Fruit fly (Drosophila melanogaster) whole organism, embryonic: ENCODE measurements around the gene CG9288.
A peak's percentile ranks its signal among the peaks of the same experiment; 100 is the strongest.

Source experiments
- BtbVII ChIP-seq: fragments of 200-800 bp; sonication (Bioruptor generic); optimal IDR thresholded peaks from 3 replicates; lab custom pipeline; 2017; ENCODE audit warnings: missing biosample characterization, mild to moderate bottlenecking, missing genetic modification characterization
- CG11398 ChIP-seq: fragments of 200-800 bp; sonication (Bioruptor generic); optimal IDR thresholded peaks from 2 replicates; lab custom pipeline; 2016; ENCODE audit warnings: missing biosample characterization, missing genetic modification characterization
- CG12071 ChIP-seq: fragments of 200-800 bp; sonication (Bioruptor generic); optimal IDR thresholded peaks from 3 replicates; lab custom pipeline; 2018; ENCODE audit warnings: missing biosample characterization, mild to moderate bottlenecking, missing genetic modification characterization
- CG12236 ChIP-seq: fragments of 200-800 bp; sonication (Bioruptor generic); optimal IDR thresholded peaks from 2 replicates; lab custom pipeline; 2016; ENCODE audit warnings: missing biosample characterization, missing genetic modification characterization
- CG13123 ChIP-seq: fragments of 200-800 bp; sonication (Bioruptor generic); optimal IDR thresholded peaks from 2 replicates; lab custom pipeline; 2016; ENCODE audit warnings: missing biosample characterization, missing genetic modification characterization
- CG13424 ChIP-seq: fragments of 200-800 bp; sonication (Bioruptor generic); optimal IDR thresholded peaks from 2 replicates; lab custom pipeline; 2019; ENCODE audit warnings: missing biosample characterization, mild to moderate bottlenecking, missing genetic modification characterization, moderate library complexity
- CG13894 ChIP-seq: fragments of 200-800 bp; sonication (Bioruptor generic); optimal IDR thresholded peaks from 3 replicates; lab custom pipeline; 2018; ENCODE audit warnings: missing biosample characterization, mild to moderate bottlenecking, missing genetic modification characterization, moderate library complexity
- CG17912 ChIP-seq: fragments of 200-800 bp; sonication (Bioruptor generic); optimal IDR thresholded peaks from 2 replicates; lab custom pipeline; 2018; ENCODE audit warnings: missing biosample characterization, mild to moderate bottlenecking, missing genetic modification characterization
- CG1832 ChIP-seq: fragments of 200-800 bp; sonication (Bioruptor generic); optimal IDR thresholded peaks from 2 replicates; lab custom pipeline; 2017; ENCODE audit warnings: missing biosample characterization, mild to moderate bottlenecking, missing genetic modification characterization, inconsistent platforms
- CG2116 ChIP-seq: fragments of 200-800 bp; sonication (Bioruptor generic); optimal IDR thresholded peaks from 3 replicates; lab custom pipeline; 2018; ENCODE audit warnings: missing biosample characterization, mild to moderate bottlenecking, missing genetic modification characterization
- CG31441 ChIP-seq: fragments of 200-800 bp; sonication (Bioruptor generic); IDR thresholded peaks from 2 replicates; pipeline ENCODE4 v1.3.6; 2022; ENCODE audit warnings: missing biosample characterization, missing genetic modification characterization
- CG34376 ChIP-seq: fragments of 200-800 bp; sonication (Bioruptor generic); optimal IDR thresholded peaks from 2 replicates; lab custom pipeline; 2018; ENCODE audit warnings: missing biosample characterization, mild to moderate bottlenecking, missing genetic modification characterization
- CG43689 ChIP-seq: fragments of 200-800 bp; sonication (Bioruptor generic); IDR thresholded peaks from 2 replicates; pipeline ENCODE4 v1.3.6; 2022; ENCODE audit warnings: missing biosample characterization, missing genetic modification characterization
- CG6175 ChIP-seq: fragments of 200-800 bp; sonication (Bioruptor generic); IDR thresholded peaks from 3 replicates; pipeline ENCODE4 v1.3.6; 2022; ENCODE audit warnings: missing biosample characterization, missing genetic modification characterization
- CG6683 ChIP-seq: fragments of 200-800 bp; sonication (Bioruptor generic); optimal IDR thresholded peaks from 2 replicates; lab custom pipeline; 2017; ENCODE audit warnings: missing biosample characterization, mild to moderate bottlenecking, missing genetic modification characterization, missing genetic modification reagents
- CG6791 ChIP-seq: fragments of 200-800 bp; sonication (Bioruptor generic); IDR thresholded peaks from 3 replicates; pipeline ENCODE4 v1.3.6; 2022; ENCODE audit warnings: missing biosample characterization, missing genetic modification characterization; ENCODE audit not compliant: partially characterized antibody
- CG7963 ChIP-seq: fragments of 200-800 bp; sonication (Bioruptor generic); IDR thresholded peaks from 3 replicates; pipeline ENCODE4 v1.3.6; 2022; ENCODE audit warnings: missing biosample characterization, missing genetic modification characterization; ENCODE audit not compliant: partially characterized antibody
- CG8944 ChIP-seq: fragments of 200-800 bp; sonication (Bioruptor generic); optimal IDR thresholded peaks from 3 replicates; lab custom pipeline; 2016; ENCODE audit warnings: missing biosample characterization, missing genetic modification characterization
- CG9609 ChIP-seq: fragments of 200-800 bp; sonication (Bioruptor generic); optimal IDR thresholded peaks from 3 replicates; lab custom pipeline; 2016; ENCODE audit warnings: missing biosample characterization, missing genetic modification characterization
- CTCF ChIP-seq: fragments of 200-800 bp; sonication (Bioruptor generic); optimal IDR thresholded peaks from 2 replicates; lab custom pipeline; 2017; ENCODE audit warnings: missing biosample characterization, mild to moderate bottlenecking, missing genetic modification characterization, moderate library complexity
- Chrac-16 ChIP-seq: fragments of 200-800 bp; sonication (Bioruptor generic); optimal IDR thresholded peaks from 3 replicates; lab custom pipeline; 2016; ENCODE audit warnings: missing biosample characterization, missing genetic modification characterization
- Hey ChIP-seq: fragments of 200-800 bp; sonication (Bioruptor generic); optimal IDR thresholded peaks from 3 replicates; lab custom pipeline; 2018; ENCODE audit warnings: missing biosample characterization, mild to moderate bottlenecking, missing genetic modification characterization
- HmgZ ChIP-seq: fragments of 200-800 bp; sonication (Bioruptor generic); optimal IDR thresholded peaks from 2 replicates; lab custom pipeline; 2018; ENCODE audit warnings: missing biosample characterization, mild to moderate bottlenecking, missing genetic modification characterization
- Hmx ChIP-seq: fragments of 200-800 bp; sonication (Bioruptor generic); optimal IDR thresholded peaks from 2 replicates; lab custom pipeline; 2016; ENCODE audit warnings: missing biosample characterization, missing genetic modification characterization
- MBD-R2 ChIP-seq: fragments of 200-800 bp; sonication (Bioruptor generic); IDR thresholded peaks from 2 replicates; pipeline ENCODE4 v1.3.6; 2022; ENCODE audit warnings: missing biosample characterization, missing genetic modification characterization
- Mrtf ChIP-seq: fragments of 200-800 bp; sonication (Bioruptor generic); IDR thresholded peaks from 3 replicates; pipeline ENCODE4 v1.3.6; 2022; ENCODE audit warnings: missing biosample characterization, missing genetic modification characterization
- NK7.1 ChIP-seq: fragments of 200-800 bp; sonication (Bioruptor generic); optimal IDR thresholded peaks from 3 replicates; lab custom pipeline; 2016; ENCODE audit warnings: missing biosample characterization, missing genetic modification characterization
- Poxn ChIP-seq: fragments of 200-800 bp; sonication (Bioruptor generic); IDR thresholded peaks from 2 replicates; pipeline ENCODE4 v1.3.6; 2022; ENCODE audit warnings: missing biosample characterization, missing genetic modification characterization
- Ptx1 ChIP-seq: fragments of 200-800 bp; sonication (Bioruptor generic); IDR thresholded peaks from 2 replicates; pipeline ENCODE4 v1.3.6; 2022; ENCODE audit warnings: missing biosample characterization, missing genetic modification characterization
- Ravus ChIP-seq: fragments of 200-800 bp; sonication (Bioruptor generic); IDR thresholded peaks from 2 replicates; pipeline ENCODE4 v1.3.6; 2022; ENCODE audit warnings: missing biosample characterization, missing genetic modification characterization
- Sox100B ChIP-seq: fragments of 200-800 bp; sonication (Bioruptor generic); optimal IDR thresholded peaks from 3 replicates; lab custom pipeline; 2018; ENCODE audit warnings: missing biosample characterization, mild to moderate bottlenecking, missing genetic modification characterization
- TFAM ChIP-seq: fragments of 200-800 bp; sonication (Bioruptor generic); optimal IDR thresholded peaks from 2 replicates; lab custom pipeline; 2017; ENCODE audit warnings: missing biosample characterization, missing genetic modification characterization, inconsistent platforms
- Usf ChIP-seq: fragments of 200-800 bp; sonication (Bioruptor generic); optimal IDR thresholded peaks from 2 replicates; lab custom pipeline; 2017; ENCODE audit warnings: missing genotype, missing biosample characterization, missing genetic modification characterization
- aop ChIP-seq: fragments of 200-800 bp; sonication (Bioruptor generic); IDR thresholded peaks from 2 replicates; pipeline ENCODE4 v1.3.6; 2022; ENCODE audit warnings: missing biosample characterization, missing genetic modification characterization
- ash1 ChIP-seq: fragments of 200-800 bp; sonication (Bioruptor generic); optimal IDR thresholded peaks from 2 replicates; lab custom pipeline; 2018; ENCODE audit warnings: missing biosample characterization, mild to moderate bottlenecking, missing genetic modification characterization
- ems ChIP-seq: fragments of 200-800 bp; sonication (Bioruptor generic); optimal IDR thresholded peaks from 3 replicates; lab custom pipeline; 2016; ENCODE audit warnings: missing biosample characterization, missing genetic modification characterization
- fd102C ChIP-seq: fragments of 200-800 bp; sonication (Bioruptor generic); optimal IDR thresholded peaks from 2 replicates; lab custom pipeline; 2018; ENCODE audit warnings: missing biosample characterization, mild to moderate bottlenecking, missing genetic modification characterization, moderate library complexity
- fd64A ChIP-seq: fragments of 200-800 bp; sonication (Bioruptor generic); optimal IDR thresholded peaks from 3 replicates; lab custom pipeline; 2018; ENCODE audit warnings: missing biosample characterization, mild to moderate bottlenecking, missing genetic modification characterization
- gro ChIP-seq: fragments of 200-800 bp; sonication (Bioruptor generic); optimal IDR thresholded peaks from 2 replicates; lab custom pipeline; 2016; ENCODE audit warnings: missing biosample characterization, missing genetic modification characterization
- insv ChIP-seq, 2 experiments: fragments of 200-800 bp; sonication (Bioruptor generic); optimal IDR thresholded peaks; 3 replicates each; lab custom pipeline; 2016 to 2018; ENCODE audit warnings: missing biosample characterization in 2 of 2, missing genetic modification characterization in 2 of 2
- inv ChIP-seq: fragments of 200-800 bp; sonication (Bioruptor generic); IDR thresholded peaks from 2 replicates; pipeline ENCODE4 v1.3.6; 2022; ENCODE audit warnings: missing biosample characterization, missing genetic modification characterization; ENCODE audit not compliant: partially characterized antibody
- nerfin-2 ChIP-seq: fragments of 200-800 bp; sonication (Bioruptor generic); IDR thresholded peaks from 2 replicates; pipeline ENCODE4 v1.3.6; 2022; ENCODE audit warnings: missing biosample characterization, missing genetic modification characterization; ENCODE audit not compliant: partially characterized antibody
- pb ChIP-seq: fragments of 200-800 bp; sonication (Bioruptor generic); optimal IDR thresholded peaks from 3 replicates; lab custom pipeline; 2016; ENCODE audit warnings: missing biosample characterization, missing genetic modification characterization
- ranshi ChIP-seq: fragments of 200-800 bp; sonication (Bioruptor generic); IDR thresholded peaks from 2 replicates; pipeline ENCODE4 v1.3.6; 2022; ENCODE audit warnings: missing biosample characterization, missing genetic modification characterization
- sd ChIP-seq: fragments of 200-800 bp; sonication (Bioruptor generic); optimal IDR thresholded peaks from 3 replicates; lab custom pipeline; 2018; ENCODE audit warnings: missing biosample characterization, mild to moderate bottlenecking, missing genetic modification characterization, moderate library complexity
- so ChIP-seq: fragments of 200-800 bp; sonication (Bioruptor generic); IDR thresholded peaks from 3 replicates; pipeline ENCODE4 v1.3.6; 2022; ENCODE audit warnings: missing biosample characterization, missing genetic modification characterization
- stwl ChIP-seq: fragments of 200-800 bp; sonication (Bioruptor generic); optimal IDR thresholded peaks from 3 replicates; lab custom pipeline; 2018; ENCODE audit warnings: missing biosample characterization, mild to moderate bottlenecking, missing genetic modification characterization, moderate library complexity
- tgo ChIP-seq: fragments of 200-800 bp; sonication (Bioruptor generic); IDR thresholded peaks from 3 replicates; pipeline ENCODE4 v1.3.6; 2022; ENCODE audit warnings: missing biosample characterization, missing genetic modification characterization
- tna ChIP-seq: fragments of 200-800 bp; sonication (Bioruptor generic); IDR thresholded peaks from 2 replicates; pipeline ENCODE4 v1.3.6; 2022; ENCODE audit warnings: missing biosample characterization, missing genetic modification characterization; ENCODE audit not compliant: partially characterized antibody
- ttk ChIP-seq: fragments of 200-800 bp; sonication (Bioruptor generic); IDR thresholded peaks from 2 replicates; pipeline ENCODE4 v2.1.2; 2022; ENCODE audit warnings: missing biosample characterization, missing genetic modification characterization
- tup ChIP-seq: fragments of 200-800 bp; sonication (Bioruptor generic); optimal IDR thresholded peaks from 2 replicates; lab custom pipeline; 2016; ENCODE audit warnings: missing biosample characterization, mild to moderate bottlenecking, missing genetic modification characterization, moderate library complexity
- vfl ChIP-seq: fragments of 200-800 bp; sonication (Bioruptor generic); optimal IDR thresholded peaks from 2 replicates; lab custom pipeline; 2016; ENCODE audit warnings: missing biosample characterization, missing genetic modification characterization

Gene CG9288

dm6 chr3R:13804971-13805603 lies 25.7 kb downstream of the CG9288 start (continued):
- TF ChIP-seq nerfin-2 (GFP tag; lab: Robert Waterston, UW) (no peak), CG13894 (tag; lab: Kevin White, UChicago) (peak; percentile 23), tup (no peak), CG12071 (GFP tag; lab: Kevin White, UChicago) (no peak), pb (no peak), Hey (peak; percentile 49), tna (GFP tag; lab: Robert Waterston, UW) (no peak), ranshi (GFP tag; lab: Robert Waterston, UW) (no peak), Ptx1 (GFP tag; lab: Robert Waterston, UW) (no peak), Chrac-16 (GFP tag; lab: Kevin White, UChicago) (no peak), Sox100B (GFP tag; lab: Kevin White, UChicago) (no peak), CG6791 (no peak), BtbVII (GFP tag; lab: Kevin White, UChicago) (no peak), CG6683 (no peak), fd64A (no peak), MBD-R2 (GFP tag; lab: Robert Waterston, UW) (no peak), CG13123 (GFP tag; lab: Kevin White, UChicago) (no peak), Poxn (GFP tag; lab: Robert Waterston, UW) (no peak), gro (GFP tag; lab: Kevin White, UChicago) (no peak), CG13424 (tag; lab: Kevin White, UChicago) (no peak), CG1832 (no peak), Hmx (GFP tag; lab: Kevin White, UChicago) (no peak), ttk (peak; percentile 6; the same call in 1 of the 2 replicates), so (GFP tag; lab: Robert Waterston, UW) (no peak), stwl (tag; lab: Kevin White, UChicago) (no peak), tgo (GFP tag; lab: Robert Waterston, UW) (no peak), Ravus (no peak), Mrtf (GFP tag; lab: Robert Waterston, UW) (no peak), Usf (GFP tag; lab: Kevin White, UChicago) (no peak), CG7963 (no peak), CG11398 (GFP tag; lab: Kevin White, UChicago) (no peak), CG9609 (no peak), CG6175 (GFP tag; lab: Robert Waterston, UW) (no peak), CG31441 (no peak), CG43689 (GFP tag; lab: Robert Waterston, UW) (no peak), CG34376 (GFP tag; lab: Kevin White, UChicago) (no peak), TFAM (GFP tag; lab: Kevin White, UChicago) (no peak), CTCF (GFP tag; lab: Kevin White, UChicago) (no peak), ash1 (GFP tag; lab: Kevin White, UChicago) (no peak), CG12236 (GFP tag; lab: Kevin White, UChicago) (no peak), aop (GFP tag; lab: Robert Waterston, UW) (no peak), insv (GFP tag; optimal IDR thresholded peaks at IDR 0.05; lab: Kevin White, UChicago) (no peak), ems (GFP tag; lab: Kevin White, UChicago) (no peak), NK7.1 (GFP tag; lab: Kevin White, UChicago) (no peak), CG2116 (GFP tag; lab: Kevin White, UChicago) (no peak), sd (tag; lab: Kevin White, UChicago) (peak; percentile 14), inv (GFP tag; lab: Robert Waterston, UW) (no peak), HmgZ (tag; lab: Kevin White, UChicago) (no peak), fd102C (no peak), CG17912 (GFP tag; lab: Kevin White, UChicago) (no peak), CG8944 (GFP tag; lab: Kevin White, UChicago) (no peak), vfl (GFP tag; lab: Kevin White, UChicago) (no peak)
